Fruit fly (Drosophila melanogaster) whole organism, embryonic: Measurements from ENCODE around the gene TfIIS.
A peak's percentile ranks its signal among the peaks of the same experiment; 100 is the strongest.

ENCODE experiments used
- C15 ChIP-seq: fragments of 200-800 bp; sonication (Bioruptor generic); IDR thresholded peaks from 3 replicates; pipeline ENCODE4 v1.3.6; 2022; ENCODE audit warnings: missing biosample characterization, missing genetic modification characterization
- CG10274 ChIP-seq: fragments of 200-800 bp; sonication (Bioruptor generic); optimal IDR thresholded peaks from 3 replicates; lab custom pipeline; 2017; ENCODE audit warnings: missing biosample characterization, mild to moderate bottlenecking, missing genetic modification characterization
- CG1529 ChIP-seq: fragments of 200-800 bp; sonication (Bioruptor generic); optimal IDR thresholded peaks from 3 replicates; lab custom pipeline; 2018; ENCODE audit warnings: missing biosample characterization, missing genetic modification characterization
- CG15696 ChIP-seq: fragments of 200-800 bp; sonication (Bioruptor generic); optimal IDR thresholded peaks from 2 replicates; lab custom pipeline; 2019; ENCODE audit warnings: missing biosample characterization, mild to moderate bottlenecking, missing genetic modification characterization, moderate library complexity
- CG18619 ChIP-seq: fragments of 200-800 bp; sonication (Bioruptor generic); optimal IDR thresholded peaks from 3 replicates; lab custom pipeline; 2017; ENCODE audit warnings: missing biosample characterization, mild to moderate bottlenecking, missing genetic modification characterization
- CG31365 ChIP-seq: fragments of 200-800 bp; sonication (Bioruptor generic); optimal IDR thresholded peaks from 2 replicates; lab custom pipeline; 2018; ENCODE audit warnings: missing biosample characterization, mild to moderate bottlenecking, missing genetic modification characterization
- CG32532 ChIP-seq: fragments of 200-800 bp; sonication (Bioruptor generic); IDR thresholded peaks from 2 replicates; pipeline ENCODE4 v1.3.6; 2022; ENCODE audit warnings: missing biosample characterization, missing genetic modification characterization
- CG3838 ChIP-seq: fragments of 200-800 bp; sonication (Bioruptor generic); optimal IDR thresholded peaks from 3 replicates; lab custom pipeline; 2016; ENCODE audit warnings: missing biosample characterization, missing genetic modification characterization
- CG4282 ChIP-seq: fragments of 200-800 bp; sonication (Bioruptor generic); optimal IDR thresholded peaks from 2 replicates; lab custom pipeline; 2016; ENCODE audit warnings: missing biosample characterization, missing genetic modification characterization
- CG4328 ChIP-seq: fragments of 200-800 bp; sonication (Bioruptor generic); optimal IDR thresholded peaks from 3 replicates; lab custom pipeline; 2017; ENCODE audit warnings: missing biosample characterization, missing genetic modification reagents, missing genetic modification characterization
- CG7786 ChIP-seq: fragments of 200-800 bp; sonication (Bioruptor generic); optimal IDR thresholded peaks from 2 replicates; lab custom pipeline; 2016; ENCODE audit warnings: missing biosample characterization, missing genetic modification characterization
- CG8388 ChIP-seq: fragments of 200-800 bp; sonication (Bioruptor generic); optimal IDR thresholded peaks from 2 replicates; lab custom pipeline; 2019; ENCODE audit warnings: missing biosample characterization, mild to moderate bottlenecking, missing genetic modification characterization, moderate library complexity
- CG8478 ChIP-seq: fragments of >200 bp; optimal IDR thresholded peaks from 2 replicates; lab custom pipeline; 2018
- CG9609 ChIP-seq: fragments of 200-800 bp; sonication (Bioruptor generic); optimal IDR thresholded peaks from 3 replicates; lab custom pipeline; 2016; ENCODE audit warnings: missing biosample characterization, missing genetic modification characterization
- Camta ChIP-seq: fragments of 200-800 bp; sonication (Bioruptor generic); optimal IDR thresholded peaks from 2 replicates; lab custom pipeline; 2016; ENCODE audit warnings: missing biosample characterization, missing genetic modification characterization
- D19B ChIP-seq: fragments of 200-800 bp; sonication (Bioruptor generic); optimal IDR thresholded peaks from 2 replicates; lab custom pipeline; 2017; ENCODE audit warnings: missing biosample characterization, mild to moderate bottlenecking, missing genetic modification characterization
- Dp ChIP-seq: fragments of 200-800 bp; sonication (Bioruptor generic); optimal IDR thresholded peaks from 2 replicates; lab custom pipeline; 2018; ENCODE audit warnings: missing biosample characterization, mild to moderate bottlenecking, missing genetic modification characterization, moderate library complexity
- ERR ChIP-seq: fragments of 200-800 bp; sonication (Bioruptor generic); optimal IDR thresholded peaks from 2 replicates; lab custom pipeline; 2016; ENCODE audit warnings: missing biosample characterization, missing genetic modification characterization
- Ets97D ChIP-seq: fragments of 200-800 bp; sonication (Bioruptor generic); optimal IDR thresholded peaks from 3 replicates; lab custom pipeline; 2016; ENCODE audit warnings: missing biosample characterization, missing genetic modification characterization
- Fer3 ChIP-seq: fragments of 200-800 bp; sonication (Bioruptor generic); optimal IDR thresholded peaks from 2 replicates; lab custom pipeline; 2018; ENCODE audit warnings: missing biosample characterization, mild to moderate bottlenecking, missing genetic modification characterization, moderate library complexity
- H15 ChIP-seq: fragments of 200-800 bp; sonication (Bioruptor generic); IDR thresholded peaks from 3 replicates; pipeline ENCODE4 v1.3.6; 2022; ENCODE audit warnings: missing biosample characterization, missing genetic modification characterization
- Hr39 ChIP-seq: fragments of >200 bp; optimal IDR thresholded peaks from 2 replicates; lab custom pipeline; 2017
- Kr ChIP-seq: fragments of 200-800 bp; sonication (Bioruptor generic); optimal IDR thresholded peaks from 2 replicates; lab custom pipeline; 2017; ENCODE audit warnings: missing biosample characterization, mild to moderate bottlenecking, missing genetic modification characterization
- NK7.1 ChIP-seq: fragments of 200-800 bp; sonication (Bioruptor generic); optimal IDR thresholded peaks from 3 replicates; lab custom pipeline; 2016; ENCODE audit warnings: missing biosample characterization, missing genetic modification characterization
- Pdp1 ChIP-seq, 2 experiments: fragments of 200-800 bp; sonication (Bioruptor generic); optimal IDR thresholded peaks; 3 replicates each; lab custom pipeline; 2016; ENCODE audit warnings: missing biosample characterization in 2 of 2, missing genetic modification characterization in 2 of 2, mild to moderate bottlenecking in 1 of 2, moderate library complexity in 1 of 2
- Ravus ChIP-seq: fragments of 200-800 bp; sonication (Bioruptor generic); IDR thresholded peaks from 2 replicates; pipeline ENCODE4 v1.3.6; 2022; ENCODE audit warnings: missing biosample characterization, missing genetic modification characterization
- Sin3A ChIP-seq: fragments of >200 bp; optimal IDR thresholded peaks from 2 replicates; lab custom pipeline; 2018
- Sox100B ChIP-seq: fragments of 200-800 bp; sonication (Bioruptor generic); optimal IDR thresholded peaks from 3 replicates; lab custom pipeline; 2018; ENCODE audit warnings: missing biosample characterization, mild to moderate bottlenecking, missing genetic modification characterization
- Stat92E ChIP-seq, 3 experiments: fragments of >200 bp in 2 of 3; fragments of 200-800 bp in 1 of 3; sonication (Bioruptor generic) in 1 of 3; optimal IDR thresholded peaks; 2 replicates each; lab custom pipeline; 2017 to 2019; ENCODE audit warnings: missing biosample characterization in 3 of 3, missing genetic modification characterization in 3 of 3, mild to moderate bottlenecking in 1 of 3, moderate library complexity in 1 of 3
- Taf1 ChIP-seq: fragments of 200-800 bp; sonication (Bioruptor generic); IDR thresholded peaks from 2 replicates; pipeline ENCODE4 v1.3.6; 2022; ENCODE audit warnings: missing biosample characterization, missing genetic modification characterization
- Vsx1 ChIP-seq: fragments of 200-800 bp; sonication (Bioruptor generic); optimal IDR thresholded peaks from 2 replicates; lab custom pipeline; 2017; ENCODE audit warnings: missing biosample characterization, mild to moderate bottlenecking, missing genetic modification characterization, missing genetic modification reagents
- YL-1 ChIP-seq: fragments of 200-800 bp; sonication (Bioruptor generic); optimal IDR thresholded peaks from 3 replicates; lab custom pipeline; 2017; ENCODE audit warnings: missing biosample characterization, mild to moderate bottlenecking, missing genetic modification characterization
- ac ChIP-seq: fragments of 200-800 bp; sonication (Bioruptor generic); optimal IDR thresholded peaks from 3 replicates; lab custom pipeline; 2017; ENCODE audit warnings: missing biosample characterization, mild to moderate bottlenecking, missing genetic modification characterization
- amos ChIP-seq: fragments of 200-800 bp; sonication (Bioruptor generic); IDR thresholded peaks from 2 replicates; pipeline ENCODE4 v1.3.6; 2022; ENCODE audit warnings: missing biosample characterization, missing genetic modification characterization; ENCODE audit not compliant: partially characterized antibody
- br ChIP-seq: fragments of >200 bp; optimal IDR thresholded peaks from 2 replicates; lab custom pipeline; 2017
- cato ChIP-seq: fragments of 200-800 bp; sonication (Bioruptor generic); optimal IDR thresholded peaks from 2 replicates; lab custom pipeline; 2016; ENCODE audit warnings: missing biosample characterization, missing genetic modification characterization, borderline replicate concordance
- dysf ChIP-seq: fragments of 200-800 bp; sonication (Bioruptor generic); IDR thresholded peaks from 3 replicates; pipeline ENCODE4 v1.3.6; 2022; ENCODE audit warnings: missing biosample characterization, missing genetic modification characterization
- ewg ChIP-seq: fragments of 200-800 bp; sonication (Bioruptor generic); optimal IDR thresholded peaks from 3 replicates; lab custom pipeline; 2017; ENCODE audit warnings: mild to moderate bottlenecking, missing biosample characterization, missing genetic modification reagents, missing genetic modification characterization
- fd3F ChIP-seq: fragments of 200-800 bp; sonication (Bioruptor generic); optimal IDR thresholded peaks from 2 replicates; lab custom pipeline; 2018; ENCODE audit warnings: missing biosample characterization, mild to moderate bottlenecking, missing genetic modification characterization, moderate library complexity
- ftz-f1 ChIP-seq: fragments of 200-800 bp; sonication (Bioruptor generic); optimal IDR thresholded peaks from 2 replicates; lab custom pipeline; 2016; ENCODE audit warnings: missing biosample characterization, missing genetic modification characterization
- ham ChIP-seq: fragments of 200-800 bp; sonication (Bioruptor generic); IDR thresholded peaks from 2 replicates; pipeline ENCODE4 v1.3.6; 2022; ENCODE audit warnings: missing biosample characterization, missing genetic modification characterization
- hbn ChIP-seq: fragments of 200-800 bp; sonication (Bioruptor generic); IDR thresholded peaks from 2 replicates; pipeline ENCODE4 v1.3.6; 2022; ENCODE audit warnings: missing biosample characterization, missing genetic modification characterization; ENCODE audit not compliant: partially characterized antibody
- her ChIP-seq: fragments of 200-800 bp; sonication (Bioruptor generic); optimal IDR thresholded peaks from 2 replicates; lab custom pipeline; 2016; ENCODE audit warnings: missing biosample characterization, missing genetic modification characterization
- lilli ChIP-seq: fragments of 200-800 bp; sonication (Bioruptor generic); optimal IDR thresholded peaks from 3 replicates; lab custom pipeline; 2016; ENCODE audit warnings: missing biosample characterization, missing genetic modification characterization
- mirr ChIP-seq: fragments of 200-800 bp; sonication (Bioruptor generic); optimal IDR thresholded peaks from 3 replicates; lab custom pipeline; 2018; ENCODE audit warnings: missing biosample characterization, mild to moderate bottlenecking, missing genetic modification characterization
- pzg ChIP-seq: fragments of 200-800 bp; sonication (Bioruptor generic); optimal IDR thresholded peaks from 3 replicates; lab custom pipeline; 2018; ENCODE audit warnings: missing biosample characterization, mild to moderate bottlenecking, missing genetic modification characterization, moderate library complexity
- ro ChIP-seq: fragments of 200-800 bp; sonication (Bioruptor generic); IDR thresholded peaks from 2 replicates; pipeline ENCODE4 v1.3.6; 2022; ENCODE audit warnings: missing biosample characterization, missing genetic modification characterization
- salm ChIP-seq: fragments of 200-800 bp; sonication (Bioruptor generic); optimal IDR thresholded peaks from 2 replicates; lab custom pipeline; 2018; ENCODE audit warnings: missing biosample characterization, mild to moderate bottlenecking, missing genetic modification characterization
- scrt ChIP-seq: fragments of 200-800 bp; sonication (Bioruptor generic); optimal IDR thresholded peaks from 2 replicates; lab custom pipeline; 2018; ENCODE audit warnings: missing biosample characterization, mild to moderate bottlenecking, missing genetic modification characterization, moderate library complexity
- shn ChIP-seq: fragments of 200-800 bp; sonication (Bioruptor generic); optimal IDR thresholded peaks from 3 replicates; lab custom pipeline; 2016; ENCODE audit warnings: missing biosample characterization, missing genetic modification characterization
- sim ChIP-seq: fragments of 200-800 bp; sonication (Bioruptor generic); IDR thresholded peaks from 2 replicates; pipeline ENCODE4 v1.3.6; 2022; ENCODE audit warnings: missing biosample characterization, missing genetic modification characterization
- toy ChIP-seq: fragments of 200-800 bp; sonication (Bioruptor generic); IDR thresholded peaks from 2 replicates; pipeline ENCODE4 v1.3.6; 2022; ENCODE audit warnings: missing biosample characterization, missing genetic modification characterization
- vnd ChIP-seq: fragments of 200-800 bp; sonication (Bioruptor generic); IDR thresholded peaks from 3 replicates; pipeline ENCODE4 v1.3.6; 2022; ENCODE audit warnings: missing biosample characterization, missing genetic modification characterization; ENCODE audit not compliant: partially characterized antibody

TfIIS gene

dm6 chr2L:15039309-15039772 is 21.2 kb downstream of the TfIIS start (continued):
- TF ChIP-seq CG8388 (GFP tag; lab: Kevin White, UChicago) (no peak), hbn (peak; percentile 65), Ravus (no peak), CG15696 (tag; lab: Kevin White, UChicago) (no peak), YL-1 (GFP tag; lab: Kevin White, UChicago) (no peak), CG7786 (GFP tag; lab: Kevin White, UChicago) (peak; percentile 2), toy (no peak), pzg (GFP tag; lab: Kevin White, UChicago) (peak; percentile 74), scrt (GFP tag; lab: Kevin White, UChicago) (no peak), CG18619 (GFP tag; lab: Kevin White, UChicago) (peak; percentile 31), CG4282 (GFP tag; lab: Kevin White, UChicago) (peak; percentile 21), ftz-f1 (GFP tag; lab: Kevin White, UChicago) (no peak), salm (tag; lab: Kevin White, UChicago) (no peak), Ets97D (GFP tag; lab: Kevin White, UChicago) (peak; percentile 84), CG8478 (no peak), Pdp1 (GFP tag; optimal IDR thresholded peaks at IDR 0.05; lab: Kevin White, UChicago) (no peak), Stat92E (GFP tag; optimal IDR thresholded peaks at IDR 0.05; lab: Kevin White, UChicago) (no peak), CG31365 (tag; lab: Kevin White, UChicago) (peak; percentile 28), Sox100B (no peak), Vsx1 (GFP tag; lab: Kevin White, UChicago) (no peak), mirr (no peak), dysf (GFP tag; lab: Robert Waterston, UW) (no peak), NK7.1 (GFP tag; lab: Kevin White, UChicago) (no peak), CG3838 (GFP tag; lab: Kevin White, UChicago) (no peak), lilli (GFP tag; lab: Kevin White, UChicago) (peak; percentile 44), CG32532 (GFP tag; lab: Robert Waterston, UW) (peak; percentile 61; the same call in 1 of the 2 replicates), C15 (GFP tag; lab: Robert Waterston, UW) (no peak), CG1529 (GFP tag; lab: Kevin White, UChicago) (no peak), fd3F (no peak), cato (no peak), br (lab: Kevin White, UChicago) (no peak), D19B (GFP tag; lab: Kevin White, UChicago) (no peak), Fer3 (peak; percentile 3), ewg (GFP tag; lab: Kevin White, UChicago) (no peak), amos (GFP tag; lab: Robert Waterston, UW) (peak; percentile 94), vnd (GFP tag; lab: Robert Waterston, UW) (peak; percentile 83), ac (GFP tag; lab: Kevin White, UChicago) (peak; percentile 60), Dp (peak; percentile 25), H15 (GFP tag; lab: Robert Waterston, UW) (no peak), Taf1 (GFP tag; lab: Robert Waterston, UW) (no peak), ham (GFP tag; lab: Robert Waterston, UW) (no peak), CG9609 (GFP tag; lab: Kevin White, UChicago) (peak; percentile 34), Kr (GFP tag; lab: Kevin White, UChicago) (no peak), sim (GFP tag; lab: Robert Waterston, UW) (no peak), Hr39 (lab: Kevin White, UChicago) (no peak), shn (GFP tag; lab: Kevin White, UChicago) (peak; percentile 39), Camta (peak; percentile 15), ERR (GFP tag; lab: Kevin White, UChicago) (no peak), her (GFP tag; lab: Kevin White, UChicago) (peak; percentile 15), Sin3A (lab: Kevin White, UChicago) (peak; percentile 77), CG10274 (GFP tag; lab: Kevin White, UChicago) (no peak), ro (GFP tag; lab: Robert Waterston, UW) (no peak), CG4328 (no peak)
